Fruit fly (Drosophila melanogaster): ENCODE measurements around the gene Ten-m.

The Ten-m gene

dm6 chr3L:22401524-22401923 lies 6.1 kb downstream of the Ten-m start:
- TF ChIP-seq CG10348 (GFP tag; IDR thresholded peaks at IDR 0.05) = no peak
- TF ChIP-seq CG8159 (tag; optimal IDR thresholded peaks at IDR 0.05) = peak; percentile 15
- peak; percentile 23 for TF ChIP-seq CG34367 (tag; optimal IDR thresholded peaks at IDR 0.05)
- TF ChIP-seq CG4496 (GFP tag; IDR thresholded peaks at IDR 0.05) = no peak
- TF ChIP-seq EcR (GFP tag; optimal IDR thresholded peaks at IDR 0.05) = peak; percentile 4
- no peak for TF ChIP-seq CG12605 (GFP tag; IDR thresholded peaks at IDR 0.05)
- TF ChIP-seq CG15710 (tag; optimal IDR thresholded peaks at IDR 0.05) = peak; percentile 14
- TF ChIP-seq CG14655 (GFP tag; optimal IDR thresholded peaks at IDR 0.05) = peak; percentile 31
- TF ChIP-seq Snoo (tag; optimal IDR thresholded peaks at IDR 0.05) = no peak
- TF ChIP-seq fd96Ca (GFP tag; IDR thresholded peaks at IDR 0.05) = peak; percentile 31; the same call in 1 of the 3 replicates
- no peak for TF ChIP-seq Pif1A (GFP tag; optimal IDR thresholded peaks at IDR 0.05)
- no peak for TF ChIP-seq CG8301 (tag; optimal IDR thresholded peaks at IDR 0.05)
- peak; percentile 2 for TF ChIP-seq CG17806 (tag; optimal IDR thresholded peaks at IDR 0.05)
- peak; percentile 16 for TF ChIP-seq gl (tag; optimal IDR thresholded peaks at IDR 0.05)
- TF ChIP-seq Pif1B (GFP tag; optimal IDR thresholded peaks at IDR 0.05) = no peak
- peak; percentile 37 for TF ChIP-seq CG13204 (GFP tag; optimal IDR thresholded peaks at IDR 0.05)
- no peak for TF ChIP-seq CG32121 (GFP tag; IDR thresholded peaks at IDR 0.05)
- no peak for TF ChIP-seq CG9948 (tag; optimal IDR thresholded peaks at IDR 0.05)
- peak; percentile 30; the same call in 1 of the 2 replicates for TF ChIP-seq Ets98B (GFP tag; IDR thresholded peaks at IDR 0.05)
- TF ChIP-seq D1 (tag; optimal IDR thresholded peaks at IDR 0.05) = no peak
- no peak for TF ChIP-seq rn (GFP tag; IDR thresholded peaks at IDR 0.05)

- TF ChIP-seq CG14655 (GFP tag; optimal IDR thresholded peaks at IDR 0.05) = no peak
- TF ChIP-seq fd96Ca (GFP tag; IDR thresholded peaks at IDR 0.05) = no peak
- TF ChIP-seq Pif1B (GFP tag; optimal IDR thresholded peaks at IDR 0.05) = no peak
- no peak for TF ChIP-seq CG15710 (tag; optimal IDR thresholded peaks at IDR 0.05)
- TF ChIP-seq D1 (tag; optimal IDR thresholded peaks at IDR 0.05) = no peak
- no peak for TF ChIP-seq CG17806 (tag; optimal IDR thresholded peaks at IDR 0.05)
- no peak for TF ChIP-seq CG4496 (GFP tag; IDR thresholded peaks at IDR 0.05)
- TF ChIP-seq CG34367 (tag; optimal IDR thresholded peaks at IDR 0.05) = no peak
- no peak for TF ChIP-seq CG8301 (tag; optimal IDR thresholded peaks at IDR 0.05)
- TF ChIP-seq EcR (GFP tag; optimal IDR thresholded peaks at IDR 0.05) = no peak
- no peak for TF ChIP-seq Pif1A (GFP tag; optimal IDR thresholded peaks at IDR 0.05)
- TF ChIP-seq CG9948 (tag; optimal IDR thresholded peaks at IDR 0.05) = no peak
Measured at dm6 chr3L:22400776-22401292, 6.8 kb downstream of the Ten-m start.

- TF ChIP-seq rn (GFP tag; IDR thresholded peaks at IDR 0.05) (no peak), CG8301 (tag; optimal IDR thresholded peaks at IDR 0.05) (no peak), CG32121 (GFP tag; IDR thresholded peaks at IDR 0.05) (no peak), CG13204 (GFP tag; optimal IDR thresholded peaks at IDR 0.05) (no peak), CG17806 (tag; optimal IDR thresholded peaks at IDR 0.05) (no peak), EcR (GFP tag; optimal IDR thresholded peaks at IDR 0.05) (no peak), D1 (tag; optimal IDR thresholded peaks at IDR 0.05) (no peak), CG34367 (tag; optimal IDR thresholded peaks at IDR 0.05) (no peak), gl (tag; optimal IDR thresholded peaks at IDR 0.05) (no peak), Ets98B (GFP tag; IDR thresholded peaks at IDR 0.05) (no peak), fd96Ca (GFP tag; IDR thresholded peaks at IDR 0.05) (no peak), CG8159 (tag; optimal IDR thresholded peaks at IDR 0.05) (no peak), Snoo (tag; optimal IDR thresholded peaks at IDR 0.05) (no peak), Pif1A (GFP tag; optimal IDR thresholded peaks at IDR 0.05) (no peak)
Measured at dm6 chr3L:22399906-22400655, 7.6 kb downstream of the Ten-m start.

- TF ChIP-seq D1 (tag; optimal IDR thresholded peaks at IDR 0.05) (no peak), CG34367 (tag; optimal IDR thresholded peaks at IDR 0.05) (no peak), gl (tag; optimal IDR thresholded peaks at IDR 0.05) (no peak), Pif1B (GFP tag; optimal IDR thresholded peaks at IDR 0.05) (no peak), fd96Ca (GFP tag; IDR thresholded peaks at IDR 0.05) (no peak), CG15710 (tag; optimal IDR thresholded peaks at IDR 0.05) (no peak)
Measured at dm6 chr3L:22398643-22399042, 9.0 kb downstream of the Ten-m start.

- TF ChIP-seq CG17806 (tag; optimal IDR thresholded peaks at IDR 0.05) (no peak), gl (tag; optimal IDR thresholded peaks at IDR 0.05) (no peak), CG14655 (GFP tag; optimal IDR thresholded peaks at IDR 0.05) (no peak), CG15710 (tag; optimal IDR thresholded peaks at IDR 0.05) (no peak), Pif1B (GFP tag; optimal IDR thresholded peaks at IDR 0.05) (no peak), EcR (GFP tag; optimal IDR thresholded peaks at IDR 0.05) (no peak)
Measured at dm6 chr3L:22396561-22396960, 11.1 kb downstream of the Ten-m start.

- TF ChIP-seq CG14655 (GFP tag; optimal IDR thresholded peaks at IDR 0.05) (no peak), CG8159 (tag; optimal IDR thresholded peaks at IDR 0.05) (no peak), Ets98B (GFP tag; IDR thresholded peaks at IDR 0.05) (no peak), D1 (tag; optimal IDR thresholded peaks at IDR 0.05) (no peak), CG32121 (GFP tag; IDR thresholded peaks at IDR 0.05) (no peak), gl (tag; optimal IDR thresholded peaks at IDR 0.05) (no peak), CG4496 (GFP tag; IDR thresholded peaks at IDR 0.05) (no peak), CG15710 (tag; optimal IDR thresholded peaks at IDR 0.05) (no peak), EcR (GFP tag; optimal IDR thresholded peaks at IDR 0.05) (no peak), rn (GFP tag; IDR thresholded peaks at IDR 0.05) (no peak)
Measured at dm6 chr3L:22394377-22394776, 13.3 kb downstream of the Ten-m start.
